Fruit fly (Drosophila melanogaster) whole organism, prepupa: ENCODE data around the gene APC4.

Experiments
- CG10631 ChIP-seq: fragments of 200-800 bp; sonication (Bioruptor generic); optimal IDR thresholded peaks from 2 replicates; lab custom pipeline; 2016; ENCODE audit warnings: missing biosample characterization, missing genetic modification characterization
- CG11294 ChIP-seq: fragments of 200-800 bp; sonication (Bioruptor generic); IDR thresholded peaks from 2 replicates; pipeline ENCODE4 v1.3.6; 2022; ENCODE audit warnings: missing biosample characterization, missing genetic modification characterization
- CG15336 ChIP-seq: fragments of 200-800 bp; sonication (Bioruptor generic); IDR thresholded peaks from 2 replicates; pipeline ENCODE4 v1.3.6; 2022; ENCODE audit warnings: missing biosample characterization, missing genetic modification characterization
- CG1621 ChIP-seq: fragments of 200-800 bp; sonication (Bioruptor generic); optimal IDR thresholded peaks from 3 replicates; lab custom pipeline; 2018; ENCODE audit warnings: missing biosample characterization, mild to moderate bottlenecking, missing genetic modification characterization
- CG16779 ChIP-seq: fragments of 200-800 bp; sonication (Bioruptor generic); optimal IDR thresholded peaks from 3 replicates; lab custom pipeline; 2017; ENCODE audit warnings: missing biosample characterization, mild to moderate bottlenecking, missing genetic modification characterization
- CG3032 ChIP-seq: fragments of 200-800 bp; optimal IDR thresholded peaks from 2 replicates; lab custom pipeline; 2019; ENCODE audit warnings: missing biosample characterization, mild to moderate bottlenecking, missing genetic modification characterization, moderate library complexity
- CG31627 ChIP-seq: fragments of 200-800 bp; sonication (Bioruptor generic); optimal IDR thresholded peaks from 3 replicates; lab custom pipeline; 2016; ENCODE audit warnings: missing biosample characterization, missing genetic modification characterization
- CG32006 ChIP-seq: fragments of 200-800 bp; sonication (Bioruptor generic); optimal IDR thresholded peaks from 3 replicates; lab custom pipeline; 2017; ENCODE audit warnings: missing biosample characterization, mild to moderate bottlenecking, missing genetic modification characterization
- CG34406 ChIP-seq: fragments of 200-800 bp; sonication (Bioruptor generic); optimal IDR thresholded peaks from 3 replicates; lab custom pipeline; 2016; ENCODE audit warnings: missing biosample characterization, missing genetic modification characterization
- CG3919 ChIP-seq: fragments of 200-800 bp; sonication (Bioruptor generic); optimal IDR thresholded peaks from 3 replicates; lab custom pipeline; 2016; ENCODE audit warnings: missing biosample characterization, missing genetic modification characterization
- CG4318 ChIP-seq: fragments of 200-800 bp; sonication (Bioruptor generic); optimal IDR thresholded peaks from 3 replicates; lab custom pipeline; 2017; ENCODE audit warnings: missing biosample characterization, mild to moderate bottlenecking, missing genetic modification characterization
- CG6163 ChIP-seq: fragments of 200-800 bp; sonication (Bioruptor generic); IDR thresholded peaks from 3 replicates; pipeline ENCODE4 v1.3.6; 2022; ENCODE audit warnings: missing biosample characterization, missing genetic modification characterization
- CG6276 ChIP-seq: fragments of 200-800 bp; sonication (Bioruptor generic); optimal IDR thresholded peaks from 2 replicates; lab custom pipeline; 2017; ENCODE audit warnings: missing biosample characterization, mild to moderate bottlenecking, missing genetic modification characterization
- CG6792 ChIP-seq: fragments of 200-800 bp; sonication (Bioruptor generic); optimal IDR thresholded peaks from 3 replicates; lab custom pipeline; 2016; ENCODE audit warnings: missing biosample characterization, missing genetic modification characterization
- CG8119 ChIP-seq: fragments of 200-800 bp; sonication (Bioruptor generic); IDR thresholded peaks from 3 replicates; pipeline ENCODE4 v1.3.6; 2022; ENCODE audit warnings: missing biosample characterization, missing genetic modification characterization
- CG8319 ChIP-seq: fragments of 200-800 bp; sonication (Bioruptor generic); optimal IDR thresholded peaks from 3 replicates; lab custom pipeline; 2016; ENCODE audit warnings: missing biosample characterization, missing genetic modification characterization
- Eip75B ChIP-seq: fragments of 200-800 bp; sonication (Bioruptor generic); optimal IDR thresholded peaks from 3 replicates; lab custom pipeline; 2016; ENCODE audit warnings: missing biosample characterization, missing genetic modification characterization
- Eip78C ChIP-seq: fragments of 200-800 bp; sonication (Bioruptor generic); peaks from one replicate; lab custom pipeline; 2016; ENCODE audit warnings: missing biosample characterization, missing genetic modification characterization
- Eip93F ChIP-seq: fragments of 200-800 bp; sonication (Bioruptor generic); optimal IDR thresholded peaks from 2 replicates; lab custom pipeline; 2016; ENCODE audit warnings: missing biosample characterization, mild to moderate bottlenecking, missing genetic modification characterization
- Ets21C ChIP-seq: fragments of 200-800 bp; sonication (Bioruptor generic); optimal IDR thresholded peaks from 3 replicates; lab custom pipeline; 2016; ENCODE audit warnings: missing biosample characterization, missing genetic modification characterization
- Gug ChIP-seq: fragments of 200-800 bp; sonication (Bioruptor generic); IDR thresholded peaks from 2 replicates; pipeline ENCODE4 v1.3.6; 2022; ENCODE audit warnings: missing biosample characterization, missing genetic modification characterization
- Hr39 ChIP-seq: fragments of 200-800 bp; sonication (Bioruptor generic); optimal IDR thresholded peaks from 2 replicates; lab custom pipeline; 2016; ENCODE audit warnings: missing biosample characterization, missing genetic modification characterization
- Hr4 ChIP-seq: fragments of 200-800 bp; sonication (Bioruptor generic); optimal IDR thresholded peaks from 3 replicates; lab custom pipeline; 2016; ENCODE audit warnings: missing biosample characterization, missing genetic modification characterization
- Met ChIP-seq: fragments of 200-800 bp; sonication (Bioruptor generic); optimal IDR thresholded peaks from 3 replicates; lab custom pipeline; 2016; ENCODE audit warnings: missing biosample characterization, missing genetic modification characterization
- OdsH ChIP-seq: fragments of 200-800 bp; sonication (Bioruptor generic); optimal IDR thresholded peaks from 3 replicates; lab custom pipeline; 2016; ENCODE audit warnings: missing biosample characterization, missing genetic modification characterization
- Smox ChIP-seq: fragments of 200-800 bp; sonication (Bioruptor generic); optimal IDR thresholded peaks from 3 replicates; lab custom pipeline; 2016; ENCODE audit warnings: missing biosample characterization, missing genetic modification characterization
- Sox102F ChIP-seq: fragments of 200-800 bp; sonication (Bioruptor generic); optimal IDR thresholded peaks from 2 replicates; lab custom pipeline; 2016; ENCODE audit warnings: missing biosample characterization, mild to moderate bottlenecking, missing genetic modification characterization
- Sox14 ChIP-seq: fragments of 200-800 bp; sonication (Bioruptor generic); optimal IDR thresholded peaks from 3 replicates; lab custom pipeline; 2016; ENCODE audit warnings: missing biosample characterization, missing genetic modification characterization
- Sox15 ChIP-seq: fragments of 200-800 bp; sonication (Bioruptor generic); optimal IDR thresholded peaks from 3 replicates; lab custom pipeline; 2016; ENCODE audit warnings: missing biosample characterization, missing genetic modification characterization
- achi ChIP-seq: fragments of 200-800 bp; sonication (Bioruptor generic); optimal IDR thresholded peaks from 3 replicates; lab custom pipeline; 2016; ENCODE audit warnings: missing biosample characterization, missing genetic modification characterization
- acj6 ChIP-seq: fragments of 200-800 bp; sonication (Bioruptor generic); optimal IDR thresholded peaks from 3 replicates; lab custom pipeline; 2016; ENCODE audit warnings: missing biosample characterization, missing genetic modification characterization
- dac ChIP-seq: fragments of 200-800 bp; sonication (Bioruptor generic); optimal IDR thresholded peaks from 2 replicates; lab custom pipeline; 2017; ENCODE audit warnings: missing biosample characterization, mild to moderate bottlenecking, missing genetic modification characterization
- dsx ChIP-seq: fragments of 200-800 bp; optimal IDR thresholded peaks from 3 replicates; lab custom pipeline; 2019; ENCODE audit warnings: missing biosample characterization, mild to moderate bottlenecking, missing genetic modification characterization, moderate library complexity; ENCODE audit not compliant: poor library complexity, severe bottlenecking
- eg ChIP-seq: fragments of 200-800 bp; sonication (Bioruptor generic); IDR thresholded peaks from 3 replicates; pipeline ENCODE4 v1.3.6; 2022; ENCODE audit warnings: missing biosample characterization, missing genetic modification characterization
- esn ChIP-seq: fragments of 200-800 bp; sonication (Bioruptor generic); optimal IDR thresholded peaks from 2 replicates; lab custom pipeline; 2016; ENCODE audit warnings: missing biosample characterization, mild to moderate bottlenecking, missing genetic modification characterization, moderate library complexity
- fd59A ChIP-seq: fragments of 200-800 bp; sonication (Bioruptor generic); optimal IDR thresholded peaks from 2 replicates; lab custom pipeline; 2017; ENCODE audit warnings: missing biosample characterization, mild to moderate bottlenecking, missing genetic modification characterization, missing genetic modification reagents
- lz ChIP-seq: fragments of 200-800 bp; sonication (Bioruptor generic); optimal IDR thresholded peaks from 3 replicates; lab custom pipeline; 2016; ENCODE audit warnings: missing biosample characterization, missing genetic modification characterization
- pdm3 ChIP-seq: fragments of 200-800 bp; sonication (Bioruptor generic); optimal IDR thresholded peaks from 3 replicates; lab custom pipeline; 2016; ENCODE audit warnings: missing biosample characterization, missing genetic modification characterization
- salr ChIP-seq, 2 experiments: fragments of 200-800 bp; sonication (Bioruptor generic); optimal IDR thresholded peaks; 3 replicates each; lab custom pipeline; 2016 to 2018; ENCODE audit warnings: missing biosample characterization in 2 of 2, missing genetic modification characterization in 2 of 2, mild to moderate bottlenecking in 1 of 2
- ss ChIP-seq, 2 experiments: fragments of 200-800 bp; sonication (Bioruptor generic); optimal IDR thresholded peaks; 2 replicates in 1 of 2; 3 replicates in 1 of 2; lab custom pipeline; 2017 to 2018; ENCODE audit warnings: mild to moderate bottlenecking in 2 of 2, missing biosample characterization in 2 of 2, missing genetic modification characterization in 2 of 2, moderate library complexity in 1 of 2
- svp ChIP-seq: fragments of 200-800 bp; sonication (Bioruptor generic); peaks from one replicate; lab custom pipeline; 2016; ENCODE audit warnings: missing biosample characterization, missing genetic modification characterization
- topi ChIP-seq: fragments of 200-800 bp; sonication (Bioruptor generic); optimal IDR thresholded peaks from 3 replicates; lab custom pipeline; 2016; ENCODE audit warnings: missing biosample characterization, missing genetic modification characterization

The APC4 gene

DNA sequence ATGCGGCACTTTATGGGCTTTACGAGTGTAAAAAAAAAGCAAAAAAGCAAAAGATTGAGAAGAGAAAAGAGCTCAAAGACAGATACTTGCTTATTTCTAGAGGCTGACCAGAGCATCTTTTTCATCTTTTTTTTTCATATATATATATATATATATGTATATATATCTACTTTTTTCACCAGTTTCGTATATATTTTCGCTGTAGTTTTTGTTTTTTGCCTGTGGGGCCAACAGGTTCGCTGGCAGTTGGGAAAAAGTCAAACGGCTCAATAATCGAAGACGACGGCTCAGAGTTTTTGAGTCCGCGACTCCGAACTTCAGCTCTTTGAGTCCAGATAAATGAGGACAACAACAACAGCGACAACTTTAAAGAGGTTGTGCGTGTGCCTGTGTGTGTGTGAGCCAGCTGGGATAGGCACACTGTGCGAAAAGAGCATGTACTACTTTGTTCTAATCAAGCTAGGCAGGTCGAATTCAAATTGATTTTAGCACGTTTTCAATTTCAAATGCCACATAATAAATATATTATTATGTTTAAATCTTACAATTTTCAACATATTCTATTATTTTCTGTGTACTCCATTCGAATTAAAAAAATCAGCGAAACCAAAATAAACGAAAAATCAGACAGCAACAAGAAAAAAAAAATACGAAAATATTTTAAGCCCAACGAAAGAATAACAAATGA, 15.8 kb upstream of the APC4 start (continued):
- TF ChIP-seq CG8119 (GFP tag; lab: Robert Waterston, UW), result peak; percentile 79
- peak; percentile 84 for TF ChIP-seq CG15336
- TF ChIP-seq CG11294 (GFP tag; lab: Robert Waterston, UW), result peak; percentile 32; the same call in 1 of the 2 replicates
- TF ChIP-seq CG6163 (GFP tag; lab: Robert Waterston, UW), result peak; percentile 92
- TF ChIP-seq Hr39, result peak; percentile 60
- peak; percentile 72 for TF ChIP-seq Eip75B (GFP tag; lab: Kevin White, UChicago)
- peak; percentile 59 for TF ChIP-seq Hr4 (GFP tag; lab: Kevin White, UChicago)
- peak; percentile 31 to 72 for TF ChIP-seq ss (GFP tag; optimal IDR thresholded peaks at IDR 0.05; lab: Kevin White, UChicago)
- TF ChIP-seq CG6276 (GFP tag; lab: Kevin White, UChicago), result peak; percentile 77

DNA sequence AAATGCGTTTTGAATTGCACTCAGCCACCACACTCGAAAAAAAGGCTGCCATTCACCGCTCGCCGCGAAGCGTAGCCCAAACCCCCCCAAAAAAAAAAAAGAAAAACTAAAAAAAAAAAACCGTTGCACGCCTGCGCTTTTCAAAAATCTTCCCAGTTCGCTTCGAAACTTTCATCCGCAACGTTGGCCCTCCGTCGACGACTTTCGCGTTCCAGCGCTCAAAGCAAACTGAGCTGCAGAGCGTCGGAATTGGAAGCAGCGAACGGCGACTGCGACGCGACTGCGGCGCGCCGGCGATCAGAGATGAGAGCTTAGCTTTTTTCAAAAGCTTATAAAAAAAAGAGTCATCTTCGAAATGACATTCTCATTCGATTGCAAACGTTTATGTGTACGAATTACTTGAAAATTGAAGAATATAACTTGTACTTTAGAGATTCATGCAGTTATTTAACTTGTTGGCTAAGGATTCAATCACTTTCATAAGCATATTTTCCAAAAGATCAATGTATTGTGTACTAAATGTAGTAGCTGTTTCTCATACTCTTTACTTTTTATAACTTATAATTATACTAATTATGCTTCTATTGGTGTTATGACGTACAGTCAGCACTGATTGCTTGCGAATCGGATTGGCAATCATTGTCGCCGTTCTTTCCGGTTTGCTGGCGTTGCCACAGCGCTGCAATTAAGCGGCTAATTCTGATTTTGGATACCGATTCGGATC, 14.8 kb upstream of the APC4 start, which contains the start of gene CG15365:
CG15365 (minus strand) TSS at position 230 of the 724 bp plus-strand sequence.
- peak; percentile 34 for TF ChIP-seq topi (GFP tag; lab: Kevin White, UChicago)
- TF ChIP-seq Met, result peak; percentile 41
- TF ChIP-seq CG8119 (GFP tag; lab: Robert Waterston, UW), result no peak; the same call in 2 of the 3 replicates
- peak; percentile 9 to 16 for TF ChIP-seq salr (GFP tag; optimal IDR thresholded peaks at IDR 0.05; lab: Kevin White, UChicago)
- TF ChIP-seq dac (GFP tag; lab: Kevin White, UChicago), result peak; percentile 32
- peak; percentile 29 for TF ChIP-seq CG3032 (tag; lab: Kevin White, UChicago)
- TF ChIP-seq Ets21C, result peak; percentile 7
- peak; percentile 29; the same call in 1 of the 3 replicates for TF ChIP-seq CG6163 (GFP tag; lab: Robert Waterston, UW)
- peak; percentile 42 for TF ChIP-seq OdsH (GFP tag; lab: Kevin White, UChicago)
- TF ChIP-seq CG3919 (GFP tag; lab: Kevin White, UChicago), result peak; percentile 7
- peak; percentile 40 for TF ChIP-seq achi (GFP tag; lab: Kevin White, UChicago)
- peak; percentile 9 for TF ChIP-seq dsx (GFP tag; lab: Kevin White, UChicago)
- peak; percentile 2 for TF ChIP-seq CG4318 (GFP tag; lab: Kevin White, UChicago)
- TF ChIP-seq CG1621 (tag; lab: Kevin White, UChicago), result no peak
- TF ChIP-seq pdm3 (GFP tag; lab: Kevin White, UChicago), result peak; percentile 51
- TF ChIP-seq CG16779, result no peak
- TF ChIP-seq acj6 (GFP tag; lab: Kevin White, UChicago), result peak; percentile 38
- TF ChIP-seq Sox15 (GFP tag; lab: Kevin White, UChicago), result peak; percentile 1
- peak; percentile 39; the same call in 1 of the 2 replicates for TF ChIP-seq CG15336
- no peak for TF ChIP-seq Eip93F (GFP tag; lab: Kevin White, UChicago)
- peak; percentile 20 for TF ChIP-seq CG10631 (GFP tag; lab: Kevin White, UChicago)
- TF ChIP-seq Gug, result no peak; the same call in 1 of the 2 replicates
- TF ChIP-seq Eip78C (GFP tag; lab: Kevin White, UChicago), result peak; percentile 79
- peak; percentile 52 for TF ChIP-seq Sox102F
- TF ChIP-seq lz (GFP tag; lab: Kevin White, UChicago), result peak; percentile 30
- TF ChIP-seq CG32006 (GFP tag; lab: Kevin White, UChicago), result peak; percentile 47
- peak; percentile 45 for TF ChIP-seq CG31627 (GFP tag; lab: Kevin White, UChicago)
- TF ChIP-seq CG6792 (GFP tag; lab: Kevin White, UChicago), result peak; percentile 40
- no peak for TF ChIP-seq CG8319 (GFP tag; lab: Kevin White, UChicago)
- TF ChIP-seq Sox14 (GFP tag; lab: Kevin White, UChicago), result no peak
- peak; percentile 5 for TF ChIP-seq fd59A (GFP tag; lab: Kevin White, UChicago)
- peak; percentile 80 for TF ChIP-seq svp (GFP tag; lab: Kevin White, UChicago)
- TF ChIP-seq eg (GFP tag; lab: Robert Waterston, UW), result peak; percentile 43; the same call in 2 of the 3 replicates
- peak; percentile 66 for TF ChIP-seq Smox (GFP tag; lab: Kevin White, UChicago)
- no peak for TF ChIP-seq CG6276 (GFP tag; lab: Kevin White, UChicago)
- no peak for TF ChIP-seq CG34406
- peak; percentile 66 for TF ChIP-seq esn (GFP tag; lab: Kevin White, UChicago)
- TF ChIP-seq Hr39, result peak; percentile 23
